Worm (Caenorhabditis elegans) whole organism, L2 larva: ENCODE measurements around the gene gba-4.

Source experiments
- crh-2 ChIP-seq: sonication (generic microtip); optimal IDR thresholded peaks from 2 replicates; lab custom pipeline; 2017; ENCODE audit warnings: missing biosample characterization, missing genetic modification characterization
- elt-3 ChIP-seq: sonication (generic microtip); optimal IDR thresholded peaks from 2 replicates; lab custom pipeline; 2017; ENCODE audit warnings: missing biosample characterization, missing genetic modification characterization
- fos-1 ChIP-seq: fragments of 150-350 bp; optimal IDR thresholded peaks from 2 replicates; lab custom pipeline; 2014; ENCODE audit warnings: missing biosample characterization, missing genetic modification characterization
- lin-39 ChIP-seq: fragments of 150-350 bp; optimal IDR thresholded peaks from 2 replicates; lab custom pipeline; 2014; ENCODE audit warnings: missing biosample characterization, missing genetic modification reagents, missing genetic modification characterization
- nhr-11 ChIP-seq: fragments of 150-350 bp; optimal IDR thresholded peaks from 2 replicates; lab custom pipeline; 2014; ENCODE audit warnings: missing biosample characterization, missing genetic modification characterization
- nhr-237 ChIP-seq: fragments of 150-350 bp; optimal IDR thresholded peaks from 2 replicates; lab custom pipeline; 2014; ENCODE audit warnings: missing biosample characterization, missing genetic modification characterization
- unc-39 ChIP-seq: fragments of 150-350 bp; optimal IDR thresholded peaks from 2 replicates; lab custom pipeline; 2014; ENCODE audit warnings: missing biosample characterization, missing genetic modification characterization
- ztf-4 ChIP-seq: fragments of 150-350 bp; optimal IDR thresholded peaks from 2 replicates; lab custom pipeline; 2014; ENCODE audit warnings: missing biosample characterization, missing genetic modification characterization

DNA sequence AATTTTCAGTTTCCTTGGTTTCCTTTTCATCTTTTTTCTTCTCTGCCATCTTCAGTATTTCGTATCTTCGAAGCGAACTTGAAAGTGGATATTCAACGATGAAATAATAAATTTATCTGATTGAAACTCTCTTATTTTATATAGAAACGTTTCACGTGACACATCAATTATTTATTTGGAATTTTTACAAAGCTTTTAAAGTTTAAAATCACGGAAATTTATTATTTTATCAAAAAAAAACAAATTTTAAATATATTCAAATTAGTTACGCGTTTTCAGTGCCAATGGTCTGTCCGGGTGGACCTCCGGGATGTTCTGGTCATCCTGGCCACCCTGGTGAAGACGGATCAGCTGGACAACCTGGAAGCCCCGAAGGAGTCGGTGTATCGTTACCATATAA lies 47.7 kb downstream of the gba-4 start, which contains the start of gene ZK354.7:
- TF ChIP-seq unc-39, result no peak
- TF ChIP-seq nhr-11, result no peak
- no peak for TF ChIP-seq ztf-4
- TF ChIP-seq fos-1 (tag; lab: Kevin White, UChicago), result no peak
- no peak for TF ChIP-seq nhr-237 (tag; lab: Kevin White, UChicago)
- no peak for TF ChIP-seq crh-2 (tag; lab: Kevin White, UChicago)
- no peak for TF ChIP-seq lin-39 (tag; lab: Kevin White, UChicago)
- TF ChIP-seq elt-3 (tag; lab: Kevin White, UChicago), result no peak
